Fruit fly (Drosophila melanogaster): ENCODE measurements around the gene Ccz1.

DNA sequence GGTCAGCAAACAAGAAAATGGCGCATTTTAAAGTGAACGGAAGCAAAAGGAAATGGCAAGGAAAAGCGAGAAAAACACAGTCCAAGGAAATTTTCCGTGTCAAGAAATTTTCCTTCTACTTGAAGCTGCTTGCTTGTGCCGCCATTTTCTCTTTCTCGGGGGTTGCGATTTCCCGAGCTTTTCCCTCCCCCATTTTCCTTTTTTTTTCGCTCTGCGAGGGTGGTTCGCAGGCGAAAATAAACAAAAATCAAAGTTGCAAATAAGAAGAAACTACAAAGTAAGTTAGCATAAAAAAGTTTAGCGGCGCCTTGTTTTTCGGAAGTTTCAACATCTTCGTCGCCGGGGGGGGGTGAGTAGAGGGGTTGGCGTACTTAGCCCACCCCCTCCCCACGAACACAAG lies 11.6 kb downstream of the Ccz1 start:
- no peak for TF ChIP-seq Dfd (GFP tag; optimal IDR thresholded peaks at IDR 0.05)
- no peak for TF ChIP-seq Jra (GFP tag; optimal IDR thresholded peaks at IDR 0.05)
- TF ChIP-seq lola (GFP tag; optimal IDR thresholded peaks at IDR 0.05): no peak
- TF ChIP-seq Myc (optimal IDR thresholded peaks at IDR 0.05): no peak
- no peak for TF ChIP-seq ey (GFP tag; optimal IDR thresholded peaks at IDR 0.05)
- no peak for TF ChIP-seq CrebA (GFP tag; optimal IDR thresholded peaks at IDR 0.05; ENCODE audit: borderline replicate concordance)
- no peak for TF ChIP-seq Dif (GFP tag; optimal IDR thresholded peaks at IDR 0.05; ENCODE audit: partially characterized antibody)

All from whole organism, wandering third instar larva.